Fruit fly (Drosophila melanogaster): ENCODE results near the gene Akr1B.

The Akr1B gene

dm6 chr3L:11624281-11624680 is at the start of gene Akr1B:
Akr1B (minus strand) TSS chr3L:11624381.
- TF ChIP-seq Eip78C (GFP tag) (no peak), Eip93F (GFP tag; optimal IDR thresholded peaks at IDR 0.05) (no peak), spab (GFP tag; optimal IDR thresholded peaks at IDR 0.05) (no peak), ss (GFP tag; optimal IDR thresholded peaks at IDR 0.05) (no peak)

dm6 chr3L:11656189-11656588 is 32.0 kb upstream of the Akr1B start:
- peak; percentile 76; the same call in 1 of the 2 replicates for TF ChIP-seq Gug (GFP tag; IDR thresholded peaks at IDR 0.05)
- TF ChIP-seq Sox15 (GFP tag; optimal IDR thresholded peaks at IDR 0.05), result no peak
- TF ChIP-seq CG11762 (GFP tag; optimal IDR thresholded peaks at IDR 0.05; ENCODE audit: insufficient read depth), result peak; percentile 32
- peak; percentile 6 for TF ChIP-seq Hr38 (GFP tag; optimal IDR thresholded peaks at IDR 0.05)
- TF ChIP-seq esn (GFP tag; optimal IDR thresholded peaks at IDR 0.05), result no peak
- TF ChIP-seq CG11294 (GFP tag; IDR thresholded peaks at IDR 0.05), result peak; percentile 82
- no peak for TF ChIP-seq CG31627 (GFP tag; optimal IDR thresholded peaks at IDR 0.05)
- TF ChIP-seq salr (GFP tag; optimal IDR thresholded peaks at IDR 0.05), result peak in 1 of 2 experiments; percentile 25
- peak; percentile 83 for TF ChIP-seq Hr4 (GFP tag; optimal IDR thresholded peaks at IDR 0.05)
- peak; percentile 62 for TF ChIP-seq OdsH (GFP tag; optimal IDR thresholded peaks at IDR 0.05)
- TF ChIP-seq CG6163 (GFP tag; IDR thresholded peaks at IDR 0.05), result peak; percentile 89
- TF ChIP-seq CG8119 (GFP tag; IDR thresholded peaks at IDR 0.05), result peak; percentile 86
- peak; percentile 3 for TF ChIP-seq cyc (GFP tag; optimal IDR thresholded peaks at IDR 0.05)
- peak; percentile 35 for TF ChIP-seq svp (GFP tag)
- peak; percentile 16 for TF ChIP-seq spab (GFP tag; optimal IDR thresholded peaks at IDR 0.05)
- no peak for TF ChIP-seq CG8319 (GFP tag; optimal IDR thresholded peaks at IDR 0.05)
- TF ChIP-seq CG6792 (GFP tag; optimal IDR thresholded peaks at IDR 0.05), result peak; percentile 44
- no peak for TF ChIP-seq CG34406 (GFP tag; optimal IDR thresholded peaks at IDR 0.05)
- TF ChIP-seq dsx (GFP tag; optimal IDR thresholded peaks at IDR 0.05; ENCODE audit: poor library complexity, severe bottlenecking), result no peak
- TF ChIP-seq CG16779 (tag; optimal IDR thresholded peaks at IDR 0.05), result peak; percentile 24
- TF ChIP-seq vri (GFP tag; optimal IDR thresholded peaks at IDR 0.05), result no peak
- peak; percentile 90 for TF ChIP-seq CG15336 (GFP tag; IDR thresholded peaks at IDR 0.05)
- no peak for TF ChIP-seq Ets21C (GFP tag; optimal IDR thresholded peaks at IDR 0.05)
- no peak for TF ChIP-seq Eip75B (GFP tag; optimal IDR thresholded peaks at IDR 0.05)
- TF ChIP-seq acj6 (GFP tag; optimal IDR thresholded peaks at IDR 0.05), result peak; percentile 39
- TF ChIP-seq CG10631 (GFP tag; optimal IDR thresholded peaks at IDR 0.05), result peak; percentile 40
- peak; percentile 65 for TF ChIP-seq achi (GFP tag; optimal IDR thresholded peaks at IDR 0.05)
- peak; percentile 67 for TF ChIP-seq pdm3 (GFP tag; optimal IDR thresholded peaks at IDR 0.05)
- TF ChIP-seq CG7368 (GFP tag; optimal IDR thresholded peaks at IDR 0.05), result peak; percentile 21
- peak; percentile 63 for TF ChIP-seq Sox14 (GFP tag; optimal IDR thresholded peaks at IDR 0.05)
- TF ChIP-seq fd59A (GFP tag; optimal IDR thresholded peaks at IDR 0.05), result peak; percentile 40
- peak; percentile 48 for TF ChIP-seq dac (GFP tag; optimal IDR thresholded peaks at IDR 0.05)
- peak; percentile 48 for TF ChIP-seq CG3919 (GFP tag; optimal IDR thresholded peaks at IDR 0.05)
- TF ChIP-seq CG4318 (GFP tag; optimal IDR thresholded peaks at IDR 0.05), result peak; percentile 47
- peak; percentile 65 for TF ChIP-seq Ets96B (tag; optimal IDR thresholded peaks at IDR 0.05)
- TF ChIP-seq Eip78C (GFP tag), result peak; percentile 64
- TF ChIP-seq CG8632 (GFP tag; optimal IDR thresholded peaks at IDR 0.05), result no peak
- peak; percentile 82 for TF ChIP-seq CG32006 (GFP tag; optimal IDR thresholded peaks at IDR 0.05)
- TF ChIP-seq CG11902 (GFP tag; optimal IDR thresholded peaks at IDR 0.05), result no peak
- TF ChIP-seq Met (GFP tag; optimal IDR thresholded peaks at IDR 0.05), result no peak
- TF ChIP-seq eg (GFP tag; IDR thresholded peaks at IDR 0.05), result peak; percentile 86
- TF ChIP-seq CG6276 (GFP tag; optimal IDR thresholded peaks at IDR 0.05), result peak; percentile 63
- TF ChIP-seq net (GFP tag; optimal IDR thresholded peaks at IDR 0.05), result peak; percentile 53
- peak; percentile 57 for TF ChIP-seq CG10669 (GFP tag; optimal IDR thresholded peaks at IDR 0.05)

All from whole organism, prepupa.